Worm (Caenorhabditis elegans): ENCODE results near the gene mrps-23.

- no peak for TF ChIP-seq ama-1 (optimal IDR thresholded peaks at IDR 0.05)
- no peak for TF ChIP-seq B0310.2 (tag; optimal IDR thresholded peaks at IDR 0.05)
- TF ChIP-seq tra-4 (tag; optimal IDR thresholded peaks at IDR 0.05) = no peak
- no peak for TF ChIP-seq tbx-37 (GFP tag; conservative IDR thresholded peaks at IDR 0.05)
- no peak for TF ChIP-seq sea-1 (GFP tag; conservative IDR thresholded peaks at IDR 0.05)
- no peak for TF ChIP-seq ceh-36 (tag; optimal IDR thresholded peaks at IDR 0.05)
- no peak for TF ChIP-seq hmg-4 (GFP tag; optimal IDR thresholded peaks at IDR 0.05)
- TF ChIP-seq F13C5.2 (tag; optimal IDR thresholded peaks at IDR 0.05) = no peak
- TF ChIP-seq scrt-1 (GFP tag; IDR thresholded peaks at IDR 0.05) = no peak
- TF ChIP-seq pes-1 (GFP tag; IDR thresholded peaks at IDR 0.05) = no peak
- TF ChIP-seq hmbx-1 (tag; optimal IDR thresholded peaks at IDR 0.05) = no peak
- no peak for TF ChIP-seq ceh-13 (GFP tag; optimal IDR thresholded peaks at IDR 0.05)
These were observed 39.8 kb downstream of the mrps-23 start for ce11 chrIII:9483716-9484115.

Measured in whole organism, early embryonic.